Fruit fly (Drosophila melanogaster): ENCODE measurements around the gene Itgbn.

The Itgbn gene

dm6 chr2L:21096448-21096994 lies 43.7 kb downstream of the Itgbn start, which contains the start of gene CG34136 (continued):
- TF ChIP-seq CG1233 (GFP tag; optimal IDR thresholded peaks at IDR 0.05) = no peak
- no peak for TF ChIP-seq CG11398 (GFP tag; optimal IDR thresholded peaks at IDR 0.05)
- no peak for TF ChIP-seq da (GFP tag; optimal IDR thresholded peaks at IDR 0.05)
- TF ChIP-seq salm (tag; optimal IDR thresholded peaks at IDR 0.05) = no peak
- TF ChIP-seq C15 (GFP tag; IDR thresholded peaks at IDR 0.05) = no peak
- TF ChIP-seq toy (GFP tag; IDR thresholded peaks at IDR 0.05) = no peak
- no peak for TF ChIP-seq run (tag; optimal IDR thresholded peaks at IDR 0.05)
- TF ChIP-seq CG4404 (GFP tag; IDR thresholded peaks at IDR 0.05) = no peak
- peak; percentile 28 for TF ChIP-seq CG10267 (tag; optimal IDR thresholded peaks at IDR 0.05)
- TF ChIP-seq CG6791 (GFP tag; IDR thresholded peaks at IDR 0.05; ENCODE audit: partially characterized antibody) = 0 out of 3 replicates have a peak, but pooled peaks have one; percentile 35
- no peak for TF ChIP-seq Rfx (GFP tag; IDR thresholded peaks at IDR 0.05)
- TF ChIP-seq unpg (GFP tag; optimal IDR thresholded peaks at IDR 0.05) = peak; percentile 28
- TF ChIP-seq fru (optimal IDR thresholded peaks at IDR 0.05) = no peak
- TF ChIP-seq YL-1 (GFP tag; optimal IDR thresholded peaks at IDR 0.05) = no peak
- TF ChIP-seq CG6689 (GFP tag; IDR thresholded peaks at IDR 0.05) = peak; percentile 52; the same call in 1 of the 2 replicates
- no peak for TF ChIP-seq bigmax (GFP tag; optimal IDR thresholded peaks at IDR 0.05)
- TF ChIP-seq CG10321 (GFP tag; IDR thresholded peaks at IDR 0.05) = no peak
- no peak for TF ChIP-seq aop (GFP tag; IDR thresholded peaks at IDR 0.05)
- no peak for TF ChIP-seq CG12391 (tag; optimal IDR thresholded peaks at IDR 0.05)
- TF ChIP-seq CG10565 (GFP tag; optimal IDR thresholded peaks at IDR 0.05) = no peak
- TF ChIP-seq CG13296 (GFP tag; optimal IDR thresholded peaks at IDR 0.05) = no peak
- TF ChIP-seq CG13424 (tag; optimal IDR thresholded peaks at IDR 0.05) = peak; percentile 41
- TF ChIP-seq CG9215 (GFP tag; IDR thresholded peaks at IDR 0.05) = no peak
- no peak for TF ChIP-seq caup (GFP tag; optimal IDR thresholded peaks at IDR 0.05; ENCODE audit: severe bottlenecking)
- TF ChIP-seq sc (optimal IDR thresholded peaks at IDR 0.05) = no peak
- no peak for TF ChIP-seq sc (GFP tag; optimal IDR thresholded peaks at IDR 0.05)
- TF ChIP-seq CG11504 (tag; optimal IDR thresholded peaks at IDR 0.05) = no peak
- no peak for TF ChIP-seq CG1024 (GFP tag; IDR thresholded peaks at IDR 0.05)
- no peak for TF ChIP-seq hb (GFP tag; IDR thresholded peaks at IDR 0.05; ENCODE audit: partially characterized antibody)
- TF ChIP-seq CG14014 (GFP tag; IDR thresholded peaks at IDR 0.05) = no peak
- peak; percentile 56 for TF ChIP-seq Sox102F (GFP tag; optimal IDR thresholded peaks at IDR 0.05)
- TF ChIP-seq CG3407 (GFP tag; optimal IDR thresholded peaks at IDR 0.05) = no peak
- no peak for TF ChIP-seq CG14710 (tag; optimal IDR thresholded peaks at IDR 0.05)
- TF ChIP-seq CG4360 (GFP tag; IDR thresholded peaks at IDR 0.05) = no peak
- peak; percentile 70 for TF ChIP-seq gem (tag; optimal IDR thresholded peaks at IDR 0.05)
- TF ChIP-seq CG42726 (GFP tag; IDR thresholded peaks at IDR 0.05; ENCODE audit: partially characterized antibody) = no peak
- TF ChIP-seq Rx (GFP tag; IDR thresholded peaks at IDR 0.05) = no peak
- TF ChIP-seq danr (GFP tag; IDR thresholded peaks at IDR 0.05) = no peak
- TF ChIP-seq twi (tag; optimal IDR thresholded peaks at IDR 0.05) = no peak
- peak; percentile 29; the same call in 1 of the 3 replicates for TF ChIP-seq ci (GFP tag; IDR thresholded peaks at IDR 0.05)
- TF ChIP-seq Dip2 (GFP tag; IDR thresholded peaks at IDR 0.05) = no peak
- peak; percentile 25 for TF ChIP-seq CG2120 (GFP tag; optimal IDR thresholded peaks at IDR 0.05)
- TF ChIP-seq CG5180 (GFP tag; optimal IDR thresholded peaks at IDR 0.05) = no peak
- TF ChIP-seq CG8944 (GFP tag; optimal IDR thresholded peaks at IDR 0.05) = no peak
- no peak for TF ChIP-seq HmgZ (tag; optimal IDR thresholded peaks at IDR 0.05)
- peak; percentile 19 for TF ChIP-seq CG13894 (tag; optimal IDR thresholded peaks at IDR 0.05)
- TF ChIP-seq az2 (GFP tag; optimal IDR thresholded peaks at IDR 0.05) = peak; percentile 42
- peak; percentile 54 for TF ChIP-seq CG34376 (GFP tag; optimal IDR thresholded peaks at IDR 0.05)
- TF ChIP-seq Hr78 (GFP tag; optimal IDR thresholded peaks at IDR 0.05) = peak in 1 of 2 experiments; percentile 66
- no peak for TF ChIP-seq gcm2 (GFP tag; optimal IDR thresholded peaks at IDR 0.05)

All from whole organism, embryonic.